Fruit fly (Drosophila melanogaster) whole organism, prepupa: Measurements from ENCODE around the gene Scgbeta.

Source experiments
- CG15336 ChIP-seq: fragments of 200-800 bp; sonication (Bioruptor generic); IDR thresholded peaks from 2 replicates; pipeline ENCODE4 v1.3.6; 2022; ENCODE audit warnings: missing biosample characterization, missing genetic modification characterization
- CG32006 ChIP-seq: fragments of 200-800 bp; sonication (Bioruptor generic); optimal IDR thresholded peaks from 3 replicates; lab custom pipeline; 2017; ENCODE audit warnings: missing biosample characterization, mild to moderate bottlenecking, missing genetic modification characterization
- CG6854 ChIP-seq: fragments of 200-800 bp; sonication (Bioruptor generic); optimal IDR thresholded peaks from 2 replicates; lab custom pipeline; 2017; ENCODE audit warnings: missing biosample characterization, mild to moderate bottlenecking, missing genetic modification characterization
- Eip78C ChIP-seq: fragments of 200-800 bp; sonication (Bioruptor generic); peaks from one replicate; lab custom pipeline; 2016; ENCODE audit warnings: missing biosample characterization, missing genetic modification characterization
- Sox102F ChIP-seq: fragments of 200-800 bp; sonication (Bioruptor generic); optimal IDR thresholded peaks from 2 replicates; lab custom pipeline; 2016; ENCODE audit warnings: missing biosample characterization, mild to moderate bottlenecking, missing genetic modification characterization
- cyc ChIP-seq: fragments of 200-800 bp; sonication (Bioruptor generic); optimal IDR thresholded peaks from 3 replicates; lab custom pipeline; 2016; ENCODE audit warnings: missing biosample characterization, missing genetic modification characterization
- dsx ChIP-seq: fragments of 200-800 bp; optimal IDR thresholded peaks from 3 replicates; lab custom pipeline; 2019; ENCODE audit warnings: missing biosample characterization, mild to moderate bottlenecking, missing genetic modification characterization, moderate library complexity; ENCODE audit not compliant: poor library complexity, severe bottlenecking
- net ChIP-seq: fragments of 200-800 bp; sonication (Bioruptor generic); optimal IDR thresholded peaks from 3 replicates; lab custom pipeline; 2016; ENCODE audit warnings: missing biosample characterization, missing genetic modification characterization
- svp ChIP-seq: fragments of 200-800 bp; sonication (Bioruptor generic); peaks from one replicate; lab custom pipeline; 2016; ENCODE audit warnings: missing biosample characterization, missing genetic modification characterization

- TF ChIP-seq Sox102F (no peak), net (GFP tag; lab: Kevin White, UChicago) (no peak), cyc (GFP tag; lab: Kevin White, UChicago) (no peak), CG15336 (GFP tag; lab: Robert Waterston, UW) (no peak), Eip78C (GFP tag; lab: Kevin White, UChicago) (peak; percentile 7), dsx (GFP tag; lab: Kevin White, UChicago) (no peak), CG6854 (GFP tag; lab: Kevin White, UChicago) (no peak), CG32006 (GFP tag; lab: Kevin White, UChicago) (no peak), svp (GFP tag; lab: Kevin White, UChicago) (no peak)
Observed at dm6 chr3R:12371671-12372070, 50.6 kb downstream of the Scgbeta start, which contains the start of gene GstD2.
